Worm (Caenorhabditis elegans): ENCODE measurements around the gene bmy-1.
"Not testable (repeated sequence)": the region's sequence is repeated elsewhere in the genome, so short reads cannot be mapped to it uniquely, and the experiment has no call there.

bmy-1 gene

DNA sequence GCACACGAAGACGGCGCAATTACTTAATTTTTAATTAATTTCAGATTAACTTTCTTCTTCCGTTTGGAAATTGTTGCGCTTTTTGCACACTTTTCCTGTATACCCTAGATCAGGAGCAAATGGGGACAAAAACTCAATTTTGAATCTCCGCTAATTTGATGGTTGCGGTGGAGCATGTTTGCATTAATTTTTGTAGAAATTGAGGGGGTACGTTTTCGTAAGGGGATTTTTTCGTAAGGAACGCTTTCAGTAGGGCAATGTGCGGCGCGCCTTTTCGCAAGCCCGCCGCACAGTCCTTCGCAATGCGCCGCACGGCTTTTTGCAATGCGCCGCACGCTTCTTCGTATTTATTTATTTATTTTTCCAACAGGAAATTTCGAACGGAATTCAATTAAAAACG is 12.1 kb upstream of the bmy-1 start (continued):
- TF ChIP-seq lin-35 (GFP tag; optimal IDR thresholded peaks at IDR 0.05) = peak in 1 of 3 experiments; percentile 73
- peak; percentile 74 for TF ChIP-seq attf-3 (GFP tag; conservative IDR thresholded peaks at IDR 0.05)
- TF ChIP-seq ekl-4 (GFP tag; IDR thresholded peaks at IDR 0.05) = peak; percentile 95
- TF ChIP-seq dpl-1 (GFP tag; optimal IDR thresholded peaks at IDR 0.05) = peak; percentile 55
- 0 out of 2 replicates have a peak, but pooled peaks have one; percentile 25 for TF ChIP-seq egl-18 (GFP tag; IDR thresholded peaks at IDR 0.05)
- TF ChIP-seq tbp1 (GFP tag; optimal IDR thresholded peaks at IDR 0.05) = peak; percentile 16
- 0 out of 2 replicates have a peak, but pooled peaks have one; percentile 70 for TF ChIP-seq madf-3 (GFP tag; IDR thresholded peaks at IDR 0.05)
- peak; percentile 89 for TF ChIP-seq lin-54 (GFP tag; optimal IDR thresholded peaks at IDR 0.05)
- TF ChIP-seq K11D2.4 (GFP tag; IDR thresholded peaks at IDR 0.05) = peak; percentile 89
- peak; percentile 78 for TF ChIP-seq lin-26 (GFP tag; IDR thresholded peaks at IDR 0.05)
- TF ChIP-seq ztf-25 (GFP tag; IDR thresholded peaks at IDR 0.05) = peak; percentile 75; the same call in 1 of the 2 replicates
- TF ChIP-seq B0019.2 (GFP tag; conservative IDR thresholded peaks at IDR 0.05) = peak; percentile 78
- TF ChIP-seq Y67H2A.10 (GFP tag; conservative IDR thresholded peaks at IDR 0.05) = peak; percentile 63; the same call in 1 of the 2 replicates
- peak; percentile 69; the same call in 1 of the 2 replicates for TF ChIP-seq hsf-1 (GFP tag; IDR thresholded peaks at IDR 0.05)
- TF ChIP-seq pbrm-1 (GFP tag; IDR thresholded peaks at IDR 0.05) = peak; percentile 96
- peak; percentile 91 for TF ChIP-seq Y95B8A.8 (GFP tag; IDR thresholded peaks at IDR 0.05)
- TF ChIP-seq nhr-80 (tag; optimal IDR thresholded peaks at IDR 0.05) = peak; percentile 1
- TF ChIP-seq sea-2 (GFP tag; IDR thresholded peaks at IDR 0.05) = 0 out of 2 replicates have a peak, but pooled peaks have one; percentile 50
- TF ChIP-seq egrh-3 (GFP tag; IDR thresholded peaks at IDR 0.05) = peak; percentile 73
- TF ChIP-seq Y53G8AR.9 (GFP tag; conservative IDR thresholded peaks at IDR 0.05) = peak; percentile 77; the same call in 1 of the 2 replicates
- TF ChIP-seq madf-6 (GFP tag; IDR thresholded peaks at IDR 0.05) = peak; percentile 82
- peak; percentile 58 for TF ChIP-seq madf-8 (GFP tag; conservative IDR thresholded peaks at IDR 0.05)
- TF ChIP-seq egl-44 (GFP tag; IDR thresholded peaks at IDR 0.05) = peak; percentile 74
- peak; percentile 92 for TF ChIP-seq ztf-28 (GFP tag; IDR thresholded peaks at IDR 0.05)

ce11 chrII:5350357-5350756 is 8.1 kb upstream of the bmy-1 start, which contains the start of gene F09E5.8:
Gene F09E5.8, plus strand, starts transcription at chrII:5350669.
- peak; percentile 44; the same call in 1 of the 2 replicates for TF ChIP-seq hmg-1.2 (GFP tag; IDR thresholded peaks at IDR 0.05)
- TF ChIP-seq C17E4.6 (GFP tag; IDR thresholded peaks at IDR 0.05) = peak; percentile 62; the same call in 1 of the 2 replicates
- TF ChIP-seq cebp-1 (GFP tag; IDR thresholded peaks at IDR 0.05) = peak; percentile 24; the same call in 1 of the 2 replicates
- not testable (repeated sequence) for TF ChIP-seq cebp-1 (tag; optimal IDR thresholded peaks at IDR 0.05)
- TF ChIP-seq lin-26 (GFP tag; IDR thresholded peaks at IDR 0.05) = 0 out of 2 replicates have a peak, but pooled peaks have one; percentile 35
- peak; percentile 83 for TF ChIP-seq ceh-100 (GFP tag; IDR thresholded peaks at IDR 0.05)
- peak; percentile 12; the same call in 1 of the 2 replicates for TF ChIP-seq K11D2.4 (GFP tag; IDR thresholded peaks at IDR 0.05)
- peak; percentile 52; the same call in 1 of the 2 replicates for TF ChIP-seq ekl-4 (GFP tag; IDR thresholded peaks at IDR 0.05)
- peak; percentile 42 for TF ChIP-seq egrh-3 (GFP tag; IDR thresholded peaks at IDR 0.05)
- TF ChIP-seq nfyb-1 (GFP tag; IDR thresholded peaks at IDR 0.05) = peak; percentile 72; the same call in 1 of the 2 replicates
- TF ChIP-seq dox-1 (GFP tag; IDR thresholded peaks at IDR 0.05) = peak; percentile 93
- peak; percentile 19; the same call in 1 of the 2 replicates for TF ChIP-seq F33H1.4 (GFP tag; IDR thresholded peaks at IDR 0.05)
- TF ChIP-seq Y53G8AR.9 (GFP tag; conservative IDR thresholded peaks at IDR 0.05) = 0 out of 2 replicates have a peak, but pooled peaks have one; percentile 41
- TF ChIP-seq D2030.7 (GFP tag; IDR thresholded peaks at IDR 0.05) = peak; percentile 60
- TF ChIP-seq C06A6.2 (GFP tag; conservative IDR thresholded peaks at IDR 0.05) = peak; percentile 97
- peak; percentile 30; the same call in 1 of the 2 replicates for TF ChIP-seq madf-6 (GFP tag; IDR thresholded peaks at IDR 0.05)
- peak; percentile 68; the same call in 1 of the 2 replicates for TF ChIP-seq pbrm-1 (GFP tag; IDR thresholded peaks at IDR 0.05)
- peak; percentile 83 for TF ChIP-seq mcd-1 (GFP tag; IDR thresholded peaks at IDR 0.05)

- no peak for TF ChIP-seq F57A8.1 (GFP tag; optimal IDR thresholded peaks at IDR 0.05)
- TF ChIP-seq B0336.3 (GFP tag; IDR thresholded peaks at IDR 0.05) = no peak
- TF ChIP-seq mel-28 (tag; optimal IDR thresholded peaks at IDR 0.05; ENCODE audit: borderline replicate concordance) = no peak
- no peak for TF ChIP-seq C17E4.6 (GFP tag; IDR thresholded peaks at IDR 0.05)
- no peak for TF ChIP-seq gei-17 (GFP tag; optimal IDR thresholded peaks at IDR 0.05)
- no peak for TF ChIP-seq B0261.1 (tag; optimal IDR thresholded peaks at IDR 0.05)
- no peak for TF ChIP-seq lag-1 (GFP tag; IDR thresholded peaks at IDR 0.05)
- TF ChIP-seq zim-3 (tag; optimal IDR thresholded peaks at IDR 0.05) = no peak
- TF ChIP-seq nhr-120 (GFP tag; IDR thresholded peaks at IDR 0.05) = no peak
- TF ChIP-seq F10E7.11 (tag; optimal IDR thresholded peaks at IDR 0.05) = no peak
- TF ChIP-seq rpc-1 (optimal IDR thresholded peaks at IDR 0.05) = no peak
- no peak for TF ChIP-seq rpc-1 (tag; optimal IDR thresholded peaks at IDR 0.05)
- no peak for TF ChIP-seq sptf-2 (GFP tag; optimal IDR thresholded peaks at IDR 0.05)
Observed at ce11 chrII:5351799-5352198, 6.7 kb upstream of the bmy-1 start, which contains the start of gene F09E5.7. Gene F09E5.7, plus strand, starts transcription at chrII:5352099.

Measured in whole organism, young adult.